Fruit fly (Drosophila melanogaster) whole organism, embryonic: ENCODE data around the gene Tpr2.
A peak's percentile ranks its signal among the peaks of the same experiment; 100 is the strongest.

Experiments used
- Adf1 ChIP-seq: fragments of 200-800 bp; sonication (Bioruptor generic); IDR thresholded peaks from 2 replicates; pipeline ENCODE4 v1.3.6; 2022; ENCODE audit warnings: missing biosample characterization, missing genetic modification characterization
- Atf6 ChIP-seq: fragments of 200-800 bp; sonication (Bioruptor generic); IDR thresholded peaks from 2 replicates; pipeline ENCODE4 v1.3.6; 2022; ENCODE audit warnings: missing biosample characterization, missing genetic modification characterization
- Awh ChIP-seq: fragments of 200-800 bp; sonication (Bioruptor generic); IDR thresholded peaks from 2 replicates; pipeline ENCODE4, ENCODE4 v1.3.6; 2022; ENCODE audit warnings: missing biosample characterization, missing genetic modification characterization
- B-H1 ChIP-seq: fragments of 200-800 bp; sonication (Bioruptor generic); IDR thresholded peaks from 3 replicates; pipeline ENCODE4 v1.3.6; 2022; ENCODE audit warnings: missing biosample characterization, missing genetic modification characterization
- CG10321 ChIP-seq: fragments of 200-800 bp; sonication (Bioruptor generic); IDR thresholded peaks from 2 replicates; pipeline ENCODE4 v1.3.6; 2022; ENCODE audit warnings: missing biosample characterization, missing genetic modification characterization
- CG10654 ChIP-seq: fragments of 200-800 bp; sonication (Bioruptor generic); optimal IDR thresholded peaks from 2 replicates; lab custom pipeline; 2016; ENCODE audit warnings: missing biosample characterization, missing genetic modification characterization
- CG12155 ChIP-seq: fragments of 200-800 bp; sonication (Bioruptor generic); optimal IDR thresholded peaks from 3 replicates; lab custom pipeline; 2016; ENCODE audit warnings: missing biosample characterization, missing genetic modification characterization
- CG12299 ChIP-seq: fragments of 200-800 bp; sonication (Bioruptor generic); optimal IDR thresholded peaks from 2 replicates; lab custom pipeline; 2018; ENCODE audit warnings: missing biosample characterization, mild to moderate bottlenecking, missing genetic modification characterization
- CG13894 ChIP-seq: fragments of 200-800 bp; sonication (Bioruptor generic); optimal IDR thresholded peaks from 3 replicates; lab custom pipeline; 2018; ENCODE audit warnings: missing biosample characterization, mild to moderate bottlenecking, missing genetic modification characterization, moderate library complexity
- CG14710 ChIP-seq: fragments of 200-800 bp; sonication (Bioruptor generic); optimal IDR thresholded peaks from 3 replicates; lab custom pipeline; 2019; ENCODE audit warnings: missing biosample characterization, mild to moderate bottlenecking, missing genetic modification characterization, moderate library complexity
- CG15601 ChIP-seq: fragments of 200-800 bp; sonication (Bioruptor generic); optimal IDR thresholded peaks from 3 replicates; lab custom pipeline; 2019; ENCODE audit warnings: missing biosample characterization, mild to moderate bottlenecking, missing genetic modification characterization, moderate library complexity
- CG17568 ChIP-seq: fragments of 200-800 bp; sonication (Bioruptor generic); optimal IDR thresholded peaks from 2 replicates; lab custom pipeline; 2018; ENCODE audit warnings: missing biosample characterization, mild to moderate bottlenecking, missing genetic modification characterization, moderate library complexity
- CG17802 ChIP-seq: fragments of 200-800 bp; sonication (Bioruptor generic); optimal IDR thresholded peaks from 2 replicates; lab custom pipeline; 2018; ENCODE audit warnings: missing biosample characterization, mild to moderate bottlenecking, missing genetic modification characterization, moderate library complexity
- CG18262 ChIP-seq: fragments of 200-800 bp; optimal IDR thresholded peaks from 3 replicates; lab custom pipeline; 2019; ENCODE audit warnings: missing biosample characterization, mild to moderate bottlenecking, missing genetic modification characterization, moderate library complexity
- CG2875 ChIP-seq: fragments of 200-800 bp; sonication (Bioruptor generic); optimal IDR thresholded peaks from 2 replicates; lab custom pipeline; 2017; ENCODE audit warnings: missing biosample characterization, mild to moderate bottlenecking, missing genetic modification characterization, missing genetic modification reagents
- CG30431 ChIP-seq: fragments of 200-800 bp; sonication (Bioruptor generic); optimal IDR thresholded peaks from 2 replicates; lab custom pipeline; 2017; ENCODE audit warnings: missing biosample characterization, missing genetic modification characterization
- CG31224 ChIP-seq: fragments of 200-800 bp; sonication (Bioruptor generic); IDR thresholded peaks from 2 replicates; pipeline ENCODE4 v1.3.6; 2022; ENCODE audit warnings: missing biosample characterization, missing genetic modification characterization
- CG31365 ChIP-seq: fragments of 200-800 bp; sonication (Bioruptor generic); optimal IDR thresholded peaks from 2 replicates; lab custom pipeline; 2018; ENCODE audit warnings: missing biosample characterization, mild to moderate bottlenecking, missing genetic modification characterization
- CG3163 ChIP-seq: fragments of 200-800 bp; sonication (Bioruptor generic); optimal IDR thresholded peaks from 3 replicates; lab custom pipeline; 2016; ENCODE audit warnings: missing biosample characterization, missing genetic modification characterization
- CG34224 ChIP-seq: fragments of 200-800 bp; sonication (Bioruptor generic); IDR thresholded peaks from 3 replicates; pipeline ENCODE4 v1.3.6; 2022; ENCODE audit warnings: missing biosample characterization, missing genetic modification characterization; ENCODE audit not compliant: partially characterized antibody
- CG4282 ChIP-seq: fragments of 200-800 bp; sonication (Bioruptor generic); optimal IDR thresholded peaks from 2 replicates; lab custom pipeline; 2016; ENCODE audit warnings: missing biosample characterization, missing genetic modification characterization
- CG4617 ChIP-seq: fragments of 200-800 bp; sonication (Bioruptor generic); optimal IDR thresholded peaks from 3 replicates; lab custom pipeline; 2016; ENCODE audit warnings: missing biosample characterization, missing genetic modification characterization, borderline replicate concordance
- CG6854 ChIP-seq: fragments of 200-800 bp; sonication (Bioruptor generic); optimal IDR thresholded peaks from 3 replicates; lab custom pipeline; 2017; ENCODE audit warnings: missing biosample characterization, mild to moderate bottlenecking, missing genetic modification characterization
- CG7963 ChIP-seq: fragments of 200-800 bp; sonication (Bioruptor generic); IDR thresholded peaks from 3 replicates; pipeline ENCODE4 v1.3.6; 2022; ENCODE audit warnings: missing biosample characterization, missing genetic modification characterization; ENCODE audit not compliant: partially characterized antibody
- CrebB ChIP-seq: fragments of 200-800 bp; sonication (Bioruptor generic); optimal IDR thresholded peaks from 3 replicates; lab custom pipeline; 2018; ENCODE audit warnings: missing biosample characterization, mild to moderate bottlenecking, missing genetic modification characterization
- D19B ChIP-seq: fragments of 200-800 bp; sonication (Bioruptor generic); optimal IDR thresholded peaks from 2 replicates; lab custom pipeline; 2017; ENCODE audit warnings: missing biosample characterization, mild to moderate bottlenecking, missing genetic modification characterization
- Dip3 ChIP-seq: fragments of 200-800 bp; sonication (Bioruptor generic); optimal IDR thresholded peaks from 3 replicates; lab custom pipeline; 2016; ENCODE audit warnings: missing biosample characterization, missing genetic modification characterization
- Eip74EF ChIP-seq, 2 experiments: fragments of 200-800 bp in 1 of 2; fragments of >200 bp in 1 of 2; sonication (Bioruptor generic) in 1 of 2; optimal IDR thresholded peaks; 2 replicates each; lab custom pipeline; 2017 to 2019; ENCODE audit warnings: missing biosample characterization in 2 of 2, missing genetic modification characterization in 2 of 2, mild to moderate bottlenecking in 1 of 2, moderate library complexity in 1 of 2
- Elba2 ChIP-seq: fragments of 200-800 bp; sonication (Bioruptor generic); optimal IDR thresholded peaks from 3 replicates; lab custom pipeline; 2016; ENCODE audit warnings: missing biosample characterization, missing genetic modification characterization
- HHEX ChIP-seq: fragments of 200-800 bp; sonication (Bioruptor generic); optimal IDR thresholded peaks from 3 replicates; lab custom pipeline; 2017; ENCODE audit warnings: missing biosample characterization, mild to moderate bottlenecking, missing genetic modification characterization, missing genetic modification reagents
- HLH54F ChIP-seq: fragments of 200-800 bp; sonication (Bioruptor generic); optimal IDR thresholded peaks from 3 replicates; lab custom pipeline; 2016; ENCODE audit warnings: missing biosample characterization, missing genetic modification characterization
- Hr3 ChIP-seq: fragments of 200-800 bp; sonication (Bioruptor generic); optimal IDR thresholded peaks from 3 replicates; lab custom pipeline; 2016; ENCODE audit warnings: missing biosample characterization, missing genetic modification characterization
- Hr39 ChIP-seq: fragments of >200 bp; optimal IDR thresholded peaks from 2 replicates; lab custom pipeline; 2017
- Lhr ChIP-seq: fragments of 200-800 bp; sonication (Bioruptor generic); optimal IDR thresholded peaks from 3 replicates; lab custom pipeline; 2017; ENCODE audit warnings: mild to moderate bottlenecking, missing biosample characterization, missing genetic modification reagents, missing genetic modification characterization
- NC2β ChIP-seq: fragments of 200-800 bp; sonication (Bioruptor generic); optimal IDR thresholded peaks from 2 replicates; lab custom pipeline; 2016; ENCODE audit warnings: missing biosample characterization, missing genetic modification characterization
- Sry-β ChIP-seq: fragments of 200-800 bp; sonication (Bioruptor generic); optimal IDR thresholded peaks from 2 replicates; lab custom pipeline; 2018; ENCODE audit warnings: missing biosample characterization, mild to moderate bottlenecking, missing genetic modification characterization, moderate library complexity
- YL-1 ChIP-seq: fragments of 200-800 bp; sonication (Bioruptor generic); optimal IDR thresholded peaks from 3 replicates; lab custom pipeline; 2017; ENCODE audit warnings: missing biosample characterization, mild to moderate bottlenecking, missing genetic modification characterization
- bab2 ChIP-seq: fragments of 200-800 bp; sonication (Bioruptor generic); optimal IDR thresholded peaks from 2 replicates; lab custom pipeline; 2016; ENCODE audit warnings: missing biosample characterization, missing genetic modification characterization
- cato ChIP-seq: fragments of 200-800 bp; sonication (Bioruptor generic); optimal IDR thresholded peaks from 2 replicates; lab custom pipeline; 2016; ENCODE audit warnings: missing biosample characterization, missing genetic modification characterization, borderline replicate concordance
- chif ChIP-seq, 2 experiments: fragments of 200-800 bp; sonication (Bioruptor generic); optimal IDR thresholded peaks; 3 replicates each; lab custom pipeline; 2016; ENCODE audit warnings: missing biosample characterization in 2 of 2, missing genetic modification characterization in 2 of 2
- ci ChIP-seq: fragments of 200-800 bp; sonication (Bioruptor generic); IDR thresholded peaks from 3 replicates; pipeline ENCODE4 v1.3.6; 2022; ENCODE audit warnings: missing biosample characterization, missing genetic modification characterization
- dpn ChIP-seq, 2 experiments: fragments of 200-800 bp; sonication (Bioruptor generic); optimal IDR thresholded peaks; 3 replicates each; lab custom pipeline; 2016; ENCODE audit warnings: missing biosample characterization in 2 of 2, missing genetic modification characterization in 2 of 2
- lola ChIP-seq, 3 experiments: fragments of >200 bp in 2 of 3; fragments of 200-800 bp in 1 of 3; sonication (Bioruptor generic) in 1 of 3; optimal IDR thresholded peaks; 2 replicates each; lab custom pipeline; 2017 to 2019; ENCODE audit warnings: missing biosample characterization in 3 of 3, missing genetic modification characterization in 3 of 3, mild to moderate bottlenecking in 1 of 3, moderate library complexity in 1 of 3
- org-1 ChIP-seq: fragments of 200-800 bp; sonication (Bioruptor generic); optimal IDR thresholded peaks from 2 replicates; lab custom pipeline; 2017; ENCODE audit warnings: missing biosample characterization, missing genetic modification characterization
- pb ChIP-seq: fragments of 200-800 bp; sonication (Bioruptor generic); optimal IDR thresholded peaks from 3 replicates; lab custom pipeline; 2016; ENCODE audit warnings: missing biosample characterization, missing genetic modification characterization
- rib ChIP-seq: fragments of 200-800 bp; sonication (Bioruptor generic); IDR thresholded peaks from 2 replicates; pipeline ENCODE4 v1.3.6; 2022; ENCODE audit warnings: missing biosample characterization, missing genetic modification characterization
- run ChIP-seq: fragments of 200-800 bp; sonication (Bioruptor generic); optimal IDR thresholded peaks from 3 replicates; lab custom pipeline; 2018; ENCODE audit warnings: missing biosample characterization, mild to moderate bottlenecking, missing genetic modification characterization
- sisA ChIP-seq: fragments of 200-800 bp; sonication (Bioruptor generic); IDR thresholded peaks from 2 replicates; pipeline ENCODE4 v1.3.6; 2022; ENCODE audit warnings: missing biosample characterization, missing genetic modification characterization
- slbo ChIP-seq: fragments of 200-800 bp; sonication (Bioruptor generic); IDR thresholded peaks from 2 replicates; pipeline ENCODE4 v1.3.6; 2022; ENCODE audit warnings: missing biosample characterization, missing genetic modification characterization
- slp2 ChIP-seq: fragments of 200-800 bp; sonication (Bioruptor generic); optimal IDR thresholded peaks from 2 replicates; lab custom pipeline; 2016; ENCODE audit warnings: missing biosample characterization, missing genetic modification characterization
- stwl ChIP-seq: fragments of 200-800 bp; sonication (Bioruptor generic); optimal IDR thresholded peaks from 3 replicates; lab custom pipeline; 2018; ENCODE audit warnings: missing biosample characterization, mild to moderate bottlenecking, missing genetic modification characterization, moderate library complexity

Gene Tpr2

DNA sequence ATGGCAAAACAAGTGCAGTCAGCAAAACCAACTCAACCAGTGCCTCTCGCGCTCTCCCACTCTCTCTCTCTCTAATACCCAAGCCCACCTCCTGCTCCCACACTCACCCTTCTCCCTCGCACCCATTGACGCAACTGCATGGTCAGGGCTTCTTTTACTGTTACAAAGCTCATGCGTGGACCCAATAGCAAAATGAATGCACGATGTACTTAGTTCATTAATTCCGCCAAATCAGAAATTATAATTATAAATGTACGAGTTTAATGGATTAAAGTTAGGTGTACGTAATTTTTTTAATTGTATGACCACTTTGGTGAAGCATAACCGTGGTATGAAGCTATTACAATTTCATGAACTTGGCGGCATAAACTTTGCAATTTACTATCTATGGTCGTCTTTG, 54.4 kb downstream of the Tpr2 start (continued):
- TF ChIP-seq bab2 (GFP tag; lab: Kevin White, UChicago) (no peak), CG3163 (GFP tag; lab: Kevin White, UChicago) (peak; percentile 57), stwl (tag; lab: Kevin White, UChicago) (no peak), Hr3 (no peak), CG10654 (GFP tag; lab: Kevin White, UChicago) (peak; percentile 13), CG34224 (GFP tag; lab: Robert Waterston, UW) (no peak), B-H1 (GFP tag; lab: Robert Waterston, UW) (no peak), org-1 (GFP tag; lab: Kevin White, UChicago) (peak; percentile 40), CG14710 (tag; lab: Kevin White, UChicago) (peak; percentile 21), Elba2 (GFP tag; lab: Kevin White, UChicago) (no peak), CG4282 (GFP tag; lab: Kevin White, UChicago) (no peak), CG7963 (no peak), Lhr (peak; percentile 18), Awh (GFP tag; lab: Robert Waterston, UW) (no peak), CG15601 (peak; percentile 41), NC2β (GFP tag; lab: Kevin White, UChicago) (no peak), ci (GFP tag; lab: Robert Waterston, UW) (peak; percentile 82), YL-1 (GFP tag; lab: Kevin White, UChicago) (no peak), HLH54F (peak; percentile 17), sisA (GFP tag; lab: Robert Waterston, UW) (no peak), CG31365 (tag; lab: Kevin White, UChicago) (peak; percentile 42), Sry-β (no peak), CG17568 (GFP tag; lab: Kevin White, UChicago) (peak; percentile 36), slp2 (GFP tag; lab: Kevin White, UChicago) (peak; percentile 41), CG2875 (GFP tag; lab: Kevin White, UChicago) (peak; percentile 1), CG10321 (GFP tag; lab: Robert Waterston, UW) (no peak), D19B (GFP tag; lab: Kevin White, UChicago) (peak; percentile 30), CG31224 (GFP tag; lab: Robert Waterston, UW) (no peak), pb (GFP tag; lab: Kevin White, UChicago) (no peak), run (tag; lab: Kevin White, UChicago) (peak; percentile 61), cato (GFP tag; lab: Kevin White, UChicago) (no peak), CG12299 (tag; lab: Kevin White, UChicago) (peak; percentile 61), Atf6 (peak; percentile 80), CG13894 (tag; lab: Kevin White, UChicago) (peak; percentile 75), Eip74EF (GFP tag; optimal IDR thresholded peaks at IDR 0.05; lab: Kevin White, UChicago) (peak in 1 of 2 experiments; percentile 62), CG30431 (GFP tag; lab: Kevin White, UChicago) (no peak), dpn (GFP tag; optimal IDR thresholded peaks at IDR 0.05; lab: Kevin White, UChicago) (peak; percentile 42 to 50), CG18262 (tag; lab: Kevin White, UChicago) (peak; percentile 71), slbo (peak; percentile 43; the same call in 1 of the 2 replicates), CG6854 (GFP tag; lab: Kevin White, UChicago) (peak; percentile 50), Adf1 (GFP tag; lab: Robert Waterston, UW) (no peak), chif (GFP tag; optimal IDR thresholded peaks at IDR 0.05; lab: Kevin White, UChicago) (peak in 1 of 2 experiments; percentile 40), CrebB (tag; lab: Kevin White, UChicago) (peak; percentile 55), rib (GFP tag; lab: Robert Waterston, UW) (0 out of 2 replicates have a peak, but pooled peaks have one; percentile 45), CG17802 (tag; lab: Kevin White, UChicago) (no peak), Hr39 (lab: Kevin White, UChicago) (no peak), Dip3 (no peak), CG12155 (GFP tag; lab: Kevin White, UChicago) (peak; percentile 1), lola (GFP tag; optimal IDR thresholded peaks at IDR 0.05; lab: Kevin White, UChicago) (peak in 1 of 3 experiments; percentile 17), HHEX (peak; percentile 46), CG4617 (GFP tag; lab: Kevin White, UChicago) (no peak)
